Fruit fly (Drosophila melanogaster) whole organism, embryonic: ENCODE measurements around the gene CG10222.
A peak's percentile ranks its signal among the peaks of the same experiment; 100 is the strongest.

Experiments
- Ada2b ChIP-seq: fragments of 200-800 bp; sonication (Bioruptor generic); IDR thresholded peaks from 2 replicates; pipeline ENCODE4 v1.3.6; 2022; ENCODE audit warnings: missing biosample characterization, missing genetic modification characterization
- Awh ChIP-seq: fragments of 200-800 bp; sonication (Bioruptor generic); IDR thresholded peaks from 2 replicates; pipeline ENCODE4, ENCODE4 v1.3.6; 2022; ENCODE audit warnings: missing biosample characterization, missing genetic modification characterization
- Bgb ChIP-seq: fragments of 200-800 bp; sonication (Bioruptor generic); IDR thresholded peaks from 2 replicates; pipeline ENCODE4 v1.3.6; 2022; ENCODE audit warnings: missing biosample characterization, missing genetic modification characterization; ENCODE audit not compliant: partially characterized antibody
- CG12659 ChIP-seq: fragments of 200-800 bp; sonication (Bioruptor generic); optimal IDR thresholded peaks from 3 replicates; lab custom pipeline; 2017; ENCODE audit warnings: mild to moderate bottlenecking, missing biosample characterization, missing genetic modification reagents, missing genetic modification characterization
- CG14014 ChIP-seq: fragments of 200-800 bp; sonication (Bioruptor generic); IDR thresholded peaks from 2 replicates; pipeline ENCODE4 v1.3.6; 2022; ENCODE audit warnings: missing biosample characterization, missing genetic modification characterization
- CG1529 ChIP-seq: fragments of 200-800 bp; sonication (Bioruptor generic); optimal IDR thresholded peaks from 3 replicates; lab custom pipeline; 2018; ENCODE audit warnings: missing biosample characterization, missing genetic modification characterization
- CG1602 ChIP-seq: fragments of 200-800 bp; sonication (Bioruptor generic); optimal IDR thresholded peaks from 3 replicates; lab custom pipeline; 2016; ENCODE audit warnings: missing biosample characterization, missing genetic modification characterization
- CG16813 ChIP-seq: fragments of 200-800 bp; sonication (Bioruptor generic); IDR thresholded peaks from 3 replicates; pipeline ENCODE4 v1.3.6; 2022; ENCODE audit warnings: missing biosample characterization, missing genetic modification characterization; ENCODE audit not compliant: partially characterized antibody
- CG17186 ChIP-seq: fragments of 200-800 bp; sonication (Bioruptor generic); optimal IDR thresholded peaks from 3 replicates; lab custom pipeline; 2017; ENCODE audit warnings: missing biosample characterization, missing genetic modification reagents, missing genetic modification characterization
- CG2199 ChIP-seq: fragments of 200-800 bp; sonication (Bioruptor generic); IDR thresholded peaks from 3 replicates; pipeline ENCODE4 v1.3.6; 2022; ENCODE audit warnings: missing biosample characterization, missing genetic modification characterization
- CG34224 ChIP-seq: fragments of 200-800 bp; sonication (Bioruptor generic); IDR thresholded peaks from 3 replicates; pipeline ENCODE4 v1.3.6; 2022; ENCODE audit warnings: missing biosample characterization, missing genetic modification characterization; ENCODE audit not compliant: partially characterized antibody
- CG3995 ChIP-seq: fragments of 200-800 bp; sonication (Bioruptor generic); optimal IDR thresholded peaks from 3 replicates; lab custom pipeline; 2016; ENCODE audit warnings: missing biosample characterization, missing genetic modification characterization
- CG4360 ChIP-seq: fragments of 200-800 bp; sonication (Bioruptor generic); IDR thresholded peaks from 2 replicates; pipeline ENCODE4 v1.3.6; 2022; ENCODE audit warnings: missing biosample characterization, missing genetic modification characterization
- CG4404 ChIP-seq: fragments of 200-800 bp; sonication (Bioruptor generic); IDR thresholded peaks from 2 replicates; pipeline ENCODE4 v1.3.6; 2022; ENCODE audit warnings: missing biosample characterization, missing genetic modification characterization
- CG6765 ChIP-seq: fragments of 200-800 bp; sonication (Bioruptor generic); optimal IDR thresholded peaks from 3 replicates; lab custom pipeline; 2017; ENCODE audit warnings: missing biosample characterization, mild to moderate bottlenecking, missing genetic modification characterization
- CG6791 ChIP-seq: fragments of 200-800 bp; sonication (Bioruptor generic); IDR thresholded peaks from 3 replicates; pipeline ENCODE4 v1.3.6; 2022; ENCODE audit warnings: missing biosample characterization, missing genetic modification characterization; ENCODE audit not compliant: partially characterized antibody
- CG7839 ChIP-seq: fragments of 200-800 bp; sonication (Bioruptor generic); optimal IDR thresholded peaks from 3 replicates; lab custom pipeline; 2018; ENCODE audit warnings: missing biosample characterization, mild to moderate bottlenecking, missing genetic modification characterization, moderate library complexity
- CG9797 ChIP-seq: fragments of 200-800 bp; sonication (Bioruptor generic); optimal IDR thresholded peaks from 3 replicates; lab custom pipeline; 2018; ENCODE audit warnings: missing biosample characterization, mild to moderate bottlenecking, missing genetic modification characterization
- CrebB ChIP-seq: fragments of 200-800 bp; sonication (Bioruptor generic); optimal IDR thresholded peaks from 3 replicates; lab custom pipeline; 2018; ENCODE audit warnings: missing biosample characterization, mild to moderate bottlenecking, missing genetic modification characterization
- Dll ChIP-seq: fragments of 200-800 bp; sonication (Bioruptor generic); IDR thresholded peaks from 4 replicates; pipeline ENCODE4 v1.3.6; 2022; ENCODE audit warnings: missing biosample characterization, missing genetic modification characterization; ENCODE audit not compliant: partially characterized antibody
- Dref ChIP-seq: fragments of 200-800 bp; sonication (Bioruptor generic); IDR thresholded peaks from 2 replicates; pipeline ENCODE4 v1.3.6; 2022; ENCODE audit warnings: missing biosample characterization, missing genetic modification characterization
- E2f1 ChIP-seq: fragments of 200-800 bp; sonication (Bioruptor generic); IDR thresholded peaks from 2 replicates; pipeline ENCODE4 v1.3.6; 2022; ENCODE audit warnings: missing biosample characterization, missing genetic modification characterization
- Opbp ChIP-seq: fragments of 200-800 bp; sonication (Bioruptor generic); IDR thresholded peaks from 3 replicates; pipeline ENCODE4 v1.3.6; 2022; ENCODE audit warnings: missing biosample characterization, missing genetic modification characterization; ENCODE audit not compliant: partially characterized antibody
- Scr ChIP-seq: fragments of 200-800 bp; sonication (Bioruptor generic); IDR thresholded peaks from 2 replicates; pipeline ENCODE4 v1.3.6; 2022; ENCODE audit warnings: missing biosample characterization, missing genetic modification characterization; ENCODE audit not compliant: partially characterized antibody
- Xrp1 ChIP-seq: fragments of 200-800 bp; sonication (Bioruptor generic); IDR thresholded peaks from 2 replicates; pipeline ENCODE4 v1.3.6; 2022; ENCODE audit warnings: missing biosample characterization, missing genetic modification characterization
- abd-A ChIP-seq: fragments of 200-800 bp; sonication (Bioruptor generic); optimal IDR thresholded peaks from 3 replicates; lab custom pipeline; 2019; ENCODE audit warnings: missing biosample characterization, mild to moderate bottlenecking, missing genetic modification characterization, moderate library complexity
- amos ChIP-seq: fragments of 200-800 bp; sonication (Bioruptor generic); IDR thresholded peaks from 2 replicates; pipeline ENCODE4 v1.3.6; 2022; ENCODE audit warnings: missing biosample characterization, missing genetic modification characterization; ENCODE audit not compliant: partially characterized antibody
- ato ChIP-seq: fragments of 200-800 bp; sonication (Bioruptor generic); IDR thresholded peaks from 2 replicates; pipeline ENCODE4 v1.3.6; 2022; ENCODE audit warnings: missing biosample characterization, missing genetic modification characterization; ENCODE audit not compliant: partially characterized antibody
- cato ChIP-seq: fragments of 200-800 bp; sonication (Bioruptor generic); optimal IDR thresholded peaks from 2 replicates; lab custom pipeline; 2016; ENCODE audit warnings: missing biosample characterization, missing genetic modification characterization, borderline replicate concordance
- chn ChIP-seq: fragments of 200-800 bp; sonication (Bioruptor generic); optimal IDR thresholded peaks from 2 replicates; lab custom pipeline; 2016; ENCODE audit warnings: missing biosample characterization, missing genetic modification characterization
- ems ChIP-seq: fragments of 200-800 bp; sonication (Bioruptor generic); optimal IDR thresholded peaks from 3 replicates; lab custom pipeline; 2016; ENCODE audit warnings: missing biosample characterization, missing genetic modification characterization
- eyg ChIP-seq: fragments of 200-800 bp; sonication (Bioruptor generic); optimal IDR thresholded peaks from 3 replicates; lab custom pipeline; 2016; ENCODE audit warnings: missing biosample characterization, missing genetic modification characterization
- fd102C ChIP-seq: fragments of 200-800 bp; sonication (Bioruptor generic); optimal IDR thresholded peaks from 2 replicates; lab custom pipeline; 2018; ENCODE audit warnings: missing biosample characterization, mild to moderate bottlenecking, missing genetic modification characterization, moderate library complexity
- ftz-f1 ChIP-seq: fragments of 200-800 bp; sonication (Bioruptor generic); optimal IDR thresholded peaks from 2 replicates; lab custom pipeline; 2016; ENCODE audit warnings: missing biosample characterization, missing genetic modification characterization
- grau ChIP-seq: fragments of 200-800 bp; optimal IDR thresholded peaks from 3 replicates; lab custom pipeline; 2019; ENCODE audit warnings: missing biosample characterization, mild to moderate bottlenecking, missing genetic modification characterization, moderate library complexity
- gsb ChIP-seq: fragments of 200-800 bp; sonication (Bioruptor generic); IDR thresholded peaks from 2 replicates; pipeline ENCODE4 v1.3.6; 2022; ENCODE audit warnings: missing biosample characterization, missing genetic modification characterization
- gt ChIP-seq: fragments of 200-800 bp; sonication (Bioruptor generic); IDR thresholded peaks from 2 replicates; pipeline ENCODE4 v1.3.6; 2022; ENCODE audit warnings: missing biosample characterization, missing genetic modification characterization
- knrl ChIP-seq: fragments of 200-800 bp; sonication (Bioruptor generic); IDR thresholded peaks from 3 replicates; pipeline ENCODE4 v1.3.6; 2022; ENCODE audit warnings: missing biosample characterization, missing genetic modification characterization; ENCODE audit not compliant: partially characterized antibody
- maf-S ChIP-seq: fragments of 200-800 bp; sonication (Bioruptor generic); optimal IDR thresholded peaks from 2 replicates; lab custom pipeline; 2016; ENCODE audit warnings: missing biosample characterization, missing genetic modification characterization
- mirr ChIP-seq: fragments of 200-800 bp; sonication (Bioruptor generic); optimal IDR thresholded peaks from 3 replicates; lab custom pipeline; 2018; ENCODE audit warnings: missing biosample characterization, mild to moderate bottlenecking, missing genetic modification characterization
- nerfin-2 ChIP-seq: fragments of 200-800 bp; sonication (Bioruptor generic); IDR thresholded peaks from 2 replicates; pipeline ENCODE4 v1.3.6; 2022; ENCODE audit warnings: missing biosample characterization, missing genetic modification characterization; ENCODE audit not compliant: partially characterized antibody
- pho ChIP-seq: fragments of 200-800 bp; sonication (Bioruptor generic); optimal IDR thresholded peaks from 2 replicates; lab custom pipeline; 2016; ENCODE audit warnings: missing biosample characterization, missing genetic modification characterization
- row ChIP-seq: fragments of 200-800 bp; sonication (Bioruptor generic); IDR thresholded peaks from 3 replicates; pipeline ENCODE4 v1.3.6; 2022; ENCODE audit warnings: missing biosample characterization, missing genetic modification characterization
- run ChIP-seq: fragments of 200-800 bp; sonication (Bioruptor generic); optimal IDR thresholded peaks from 3 replicates; lab custom pipeline; 2018; ENCODE audit warnings: missing biosample characterization, mild to moderate bottlenecking, missing genetic modification characterization
- sens-2 ChIP-seq: fragments of 200-800 bp; sonication (Bioruptor generic); IDR thresholded peaks from 2 replicates; pipeline ENCODE4 v1.3.6; 2022; ENCODE audit warnings: missing biosample characterization, missing genetic modification characterization
- sr ChIP-seq: fragments of 200-800 bp; sonication (Bioruptor generic); IDR thresholded peaks from 3 replicates; pipeline ENCODE4 v1.3.6; 2022; ENCODE audit warnings: missing biosample characterization, missing genetic modification characterization
- trem ChIP-seq: fragments of 200-800 bp; optimal IDR thresholded peaks from 3 replicates; lab custom pipeline; 2019; ENCODE audit warnings: missing biosample characterization, mild to moderate bottlenecking, missing genetic modification characterization, moderate library complexity
- vnd ChIP-seq: fragments of 200-800 bp; sonication (Bioruptor generic); IDR thresholded peaks from 3 replicates; pipeline ENCODE4 v1.3.6; 2022; ENCODE audit warnings: missing biosample characterization, missing genetic modification characterization; ENCODE audit not compliant: partially characterized antibody
- zen2 ChIP-seq: fragments of 200-800 bp; sonication (Bioruptor generic); IDR thresholded peaks from 3 replicates; pipeline ENCODE4 v1.3.6; 2022; ENCODE audit warnings: missing biosample characterization, missing genetic modification characterization; ENCODE audit not compliant: partially characterized antibody

CG10222 gene

DNA sequence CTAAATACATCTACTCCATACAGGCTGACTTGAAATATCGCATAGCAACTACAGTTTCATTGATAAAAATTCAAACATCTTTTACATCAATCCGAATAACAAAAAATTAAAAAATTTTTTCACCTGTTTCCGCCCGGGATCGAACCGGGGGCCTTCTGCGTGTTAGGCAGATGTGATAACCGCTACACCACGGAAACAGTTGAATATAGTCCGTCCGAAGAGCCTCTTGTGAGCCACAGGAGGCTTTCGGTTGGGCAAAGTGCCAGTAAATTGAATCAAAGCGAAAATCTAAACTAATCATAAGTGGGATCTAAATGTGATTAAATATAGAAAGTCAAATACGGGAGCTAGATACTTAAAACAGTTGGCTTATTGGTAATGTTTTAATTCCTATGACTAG, 21.3 kb upstream of the CG10222 start (continued):
- TF ChIP-seq CG12659 (GFP tag; lab: Kevin White, UChicago) = no peak
- TF ChIP-seq CG4404 (GFP tag; lab: Robert Waterston, UW) = no peak
- no peak for TF ChIP-seq fd102C (GFP tag; lab: Kevin White, UChicago)
- no peak for TF ChIP-seq CG6765 (GFP tag; lab: Kevin White, UChicago)
- no peak for TF ChIP-seq maf-S (GFP tag; lab: Kevin White, UChicago)
- no peak for TF ChIP-seq Ada2b (GFP tag; lab: Robert Waterston, UW)
- no peak for TF ChIP-seq Xrp1 (GFP tag; lab: Robert Waterston, UW)
- TF ChIP-seq CG1602 = no peak
- no peak for TF ChIP-seq pho (GFP tag; lab: Kevin White, UChicago)
- no peak for TF ChIP-seq eyg (GFP tag; lab: Kevin White, UChicago)
- peak; percentile 57; the same call in 2 of the 3 replicates for TF ChIP-seq vnd (GFP tag; lab: Robert Waterston, UW)
- no peak for TF ChIP-seq sens-2 (GFP tag; lab: Robert Waterston, UW)
- no peak for TF ChIP-seq Dref
- TF ChIP-seq Dll (GFP tag; lab: Robert Waterston, UW) = peak; percentile 18; the same call in 1 of the 4 replicates
- no peak for TF ChIP-seq CG17186 (GFP tag; lab: Kevin White, UChicago)
- no peak for TF ChIP-seq CG4360 (GFP tag; lab: Robert Waterston, UW)
- no peak for TF ChIP-seq CrebB (tag; lab: Kevin White, UChicago)
- no peak for TF ChIP-seq grau (tag; lab: Kevin White, UChicago)
- no peak for TF ChIP-seq gt (GFP tag; lab: Robert Waterston, UW)
- TF ChIP-seq E2f1 = no peak
- TF ChIP-seq ems = no peak
- TF ChIP-seq CG9797 (GFP tag; lab: Kevin White, UChicago) = no peak
- TF ChIP-seq zen2 = peak; percentile 47; the same call in 1 of the 3 replicates
- no peak for TF ChIP-seq chn (GFP tag; lab: Kevin White, UChicago)
- TF ChIP-seq run (tag; lab: Kevin White, UChicago) = no peak
- no peak for TF ChIP-seq CG7839 (tag; lab: Kevin White, UChicago)

DNA sequence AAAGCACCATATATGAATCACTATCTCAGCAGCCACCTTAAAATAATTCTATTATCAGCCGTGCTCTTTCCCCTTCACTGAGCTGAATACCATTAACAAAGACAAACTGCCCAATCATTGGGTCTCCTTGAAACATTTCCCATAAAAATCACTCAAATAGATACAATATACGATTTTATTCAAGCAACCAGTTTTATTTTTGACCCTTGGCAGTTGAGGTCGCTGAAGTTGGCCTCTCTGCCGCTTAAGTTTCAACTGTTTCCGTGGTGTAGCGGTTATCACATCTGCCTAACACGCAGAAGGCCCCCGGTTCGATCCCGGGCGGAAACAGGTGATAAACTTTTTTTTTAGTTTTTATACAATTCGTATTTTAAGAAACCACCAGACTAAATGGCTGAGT, 20.5 kb upstream of the CG10222 start:
- TF ChIP-seq mirr (GFP tag; lab: Kevin White, UChicago) (peak; percentile 42), cato (no peak), Opbp (peak; percentile 81), sr (GFP tag; lab: Robert Waterston, UW) (no peak), CG1529 (no peak), ato (GFP tag; lab: Robert Waterston, UW) (peak; percentile 53), trem (tag; lab: Kevin White, UChicago) (no peak), row (GFP tag; lab: Robert Waterston, UW) (no peak), gsb (GFP tag; lab: Robert Waterston, UW) (no peak), amos (GFP tag; lab: Robert Waterston, UW) (peak; percentile 79), Awh (GFP tag; lab: Robert Waterston, UW) (peak; percentile 47; the same call in 1 of the 2 replicates), Xrp1 (GFP tag; lab: Robert Waterston, UW) (no peak), CG3995 (peak; percentile 13), Scr (0 out of 2 replicates have a peak, but pooled peaks have one; percentile 9), CG16813 (GFP tag; lab: Robert Waterston, UW) (peak; percentile 73), CG34224 (GFP tag; lab: Robert Waterston, UW) (peak; percentile 46; the same call in 2 of the 3 replicates), knrl (GFP tag; lab: Robert Waterston, UW) (peak; percentile 19; the same call in 2 of the 3 replicates), Bgb (GFP tag; lab: Robert Waterston, UW) (peak; percentile 75), CG6791 (peak; percentile 87), CG14014 (GFP tag; lab: Robert Waterston, UW) (no peak), ftz-f1 (GFP tag; lab: Kevin White, UChicago) (peak; percentile 36), nerfin-2 (GFP tag; lab: Robert Waterston, UW) (peak; percentile 55; the same call in 1 of the 2 replicates), abd-A (tag; lab: Kevin White, UChicago) (peak; percentile 79), vnd (GFP tag; lab: Robert Waterston, UW) (peak; percentile 25; the same call in 1 of the 3 replicates), CG2199 (GFP tag; lab: Robert Waterston, UW) (0 out of 3 replicates have a peak, but pooled peaks have one; percentile 10)
